Worm (Caenorhabditis elegans) whole organism, early embryonic: ENCODE measurements around the gene cyp-14A4.

Experiments used
- B0310.2 ChIP-seq: sonication (generic microtip); optimal IDR thresholded peaks from 2 replicates; lab custom pipeline; 2016; ENCODE audit warnings: mild to moderate bottlenecking, missing genetic modification characterization, missing compliant biosample characterization
- F13C5.2 ChIP-seq: sonication (generic microtip); optimal IDR thresholded peaks from 2 replicates; lab custom pipeline; 2017; ENCODE audit warnings: mild to moderate bottlenecking, missing genetic modification characterization, inconsistent platforms, missing compliant biosample characterization
- aly-1 ChIP-seq: sonication (generic microtip); optimal IDR thresholded peaks from 2 replicates; lab custom pipeline; 2016; ENCODE audit warnings: missing genetic modification characterization, missing compliant biosample characterization
- ama-1 ChIP-seq: fragments of 150-350 bp; optimal IDR thresholded peaks from 2 replicates; lab custom pipeline; 2014
- ceh-13 ChIP-seq: fragments of 200-800 bp; sonication (Bioruptor generic); optimal IDR thresholded peaks from 2 replicates; lab custom pipeline; 2018; ENCODE audit warnings: mild to moderate bottlenecking, missing genetic modification characterization, missing compliant biosample characterization
- ceh-36 ChIP-seq: sonication (generic microtip); optimal IDR thresholded peaks from 2 replicates; lab custom pipeline; 2016; ENCODE audit warnings: missing genetic modification characterization, inconsistent platforms, missing compliant biosample characterization
- ets-7 ChIP-seq: sonication (generic microtip); optimal IDR thresholded peaks from 2 replicates; lab custom pipeline; 2016; ENCODE audit warnings: missing genotype, missing genetic modification characterization, missing compliant biosample characterization
- flt-1 ChIP-seq: fragments of 200-800 bp; sonication (Bioruptor generic); IDR thresholded peaks from 2 replicates; pipeline ENCODE4 v1.3.6; 2022; ENCODE audit warnings: missing genetic modification characterization, missing compliant biosample characterization
- hmbx-1 ChIP-seq: sonication (generic microtip); optimal IDR thresholded peaks from 2 replicates; lab custom pipeline; 2016; ENCODE audit warnings: mild to moderate bottlenecking, missing genetic modification characterization, missing compliant biosample characterization
- hmg-4 ChIP-seq: fragments of 200-800 bp; sonication (Bioruptor generic); optimal IDR thresholded peaks from 2 replicates; lab custom pipeline; 2018; ENCODE audit warnings: mild to moderate bottlenecking, missing genetic modification characterization, missing compliant biosample characterization
- hnd-1 ChIP-seq: sonication (generic microtip); optimal IDR thresholded peaks from 2 replicates; lab custom pipeline; 2016; ENCODE audit warnings: missing genetic modification characterization, missing compliant biosample characterization
- pes-1 ChIP-seq: fragments of 200-800 bp; sonication (Bioruptor generic); IDR thresholded peaks from 2 replicates; pipeline ENCODE4 v1.3.6; 2022; ENCODE audit warnings: missing genetic modification reagents, missing genetic modification characterization, missing compliant biosample characterization
- scrt-1 ChIP-seq: fragments of 200-800 bp; sonication (Bioruptor generic); IDR thresholded peaks from 2 replicates; pipeline ENCODE4 v1.3.6; 2022; ENCODE audit warnings: missing genetic modification characterization, missing compliant biosample characterization
- sea-1 ChIP-seq: fragments of 200-800 bp; sonication (Bioruptor generic); conservative IDR thresholded peaks from 2 replicates; pipeline ENCODE4 v1.3.6; 2022; ENCODE audit warnings: missing genetic modification characterization, missing compliant biosample characterization
- tbx-11 ChIP-seq: fragments of 200-800 bp; sonication (Bioruptor generic); IDR thresholded peaks from 2 replicates; pipeline ENCODE4 v1.3.6; 2022; ENCODE audit warnings: missing genetic modification characterization, missing compliant biosample characterization
- tbx-37 ChIP-seq: fragments of 200-800 bp; sonication (Bioruptor generic); conservative IDR thresholded peaks from 2 replicates; pipeline ENCODE4 v1.3.6; 2022; ENCODE audit warnings: missing genetic modification reagents, missing genetic modification characterization, missing compliant biosample characterization
- tra-4 ChIP-seq: sonication (generic microtip); optimal IDR thresholded peaks from 2 replicates; lab custom pipeline; 2017; ENCODE audit warnings: missing genetic modification characterization, missing compliant biosample characterization

cyp-14A4 gene

ce11 chrX:13242231-13242630 lies 41.8 kb downstream of the cyp-14A4 start, which contains the start of gene K08H2.5:
K08H2.5 (minus strand) TSS chrX:13242331.
- TF ChIP-seq tbx-37 (GFP tag; lab: Robert Waterston, UW): no peak
- TF ChIP-seq ama-1: no peak
- TF ChIP-seq flt-1: no peak
- no peak for TF ChIP-seq B0310.2 (tag; lab: Kevin White, UChicago)
- no peak for TF ChIP-seq scrt-1 (GFP tag; lab: Robert Waterston, UW)
- TF ChIP-seq tra-4 (tag; lab: Kevin White, UChicago): no peak
- no peak for TF ChIP-seq hnd-1 (tag; lab: Kevin White, UChicago)
- TF ChIP-seq tbx-11 (GFP tag; lab: Robert Waterston, UW): no peak
- no peak for TF ChIP-seq ets-7 (tag; lab: Kevin White, UChicago)
- no peak for TF ChIP-seq hmbx-1
- TF ChIP-seq aly-1 (tag; lab: Kevin White, UChicago): no peak
- TF ChIP-seq ceh-13 (GFP tag; lab: Kevin White, UChicago): no peak
- TF ChIP-seq sea-1 (GFP tag; lab: Robert Waterston, UW): no peak
- TF ChIP-seq F13C5.2: no peak
- no peak for TF ChIP-seq pes-1 (GFP tag; lab: Robert Waterston, UW)
- no peak for TF ChIP-seq ceh-36 (tag; lab: Kevin White, UChicago)
- TF ChIP-seq hmg-4 (GFP tag; lab: Kevin White, UChicago): no peak

- TF ChIP-seq ceh-36 (tag; lab: Kevin White, UChicago) (no peak), tra-4 (tag; lab: Kevin White, UChicago) (no peak), pes-1 (GFP tag; lab: Robert Waterston, UW) (no peak), F13C5.2 (no peak), flt-1 (no peak), tbx-11 (GFP tag; lab: Robert Waterston, UW) (no peak), hmbx-1 (no peak), aly-1 (tag; lab: Kevin White, UChicago) (no peak), hnd-1 (tag; lab: Kevin White, UChicago) (no peak), ama-1 (no peak), ceh-13 (GFP tag; lab: Kevin White, UChicago) (no peak), sea-1 (GFP tag; lab: Robert Waterston, UW) (no peak), ets-7 (tag; lab: Kevin White, UChicago) (no peak)
Measured at ce11 chrX:13238197-13238596, 45.8 kb downstream of the cyp-14A4 start, which contains the start of gene K08H2.4. K08H2.4 (plus strand) TSS chrX:13238497.

ce11 chrX:13237102-13237501 lies 46.9 kb downstream of the cyp-14A4 start, which contains the start of gene K08H2.3:
K08H2.3 (plus strand) TSS chrX:13237402.
- no peak for TF ChIP-seq pes-1 (GFP tag; lab: Robert Waterston, UW)
- TF ChIP-seq tbx-11 (GFP tag; lab: Robert Waterston, UW): no peak
- no peak for TF ChIP-seq hnd-1 (tag; lab: Kevin White, UChicago)
- no peak for TF ChIP-seq B0310.2 (tag; lab: Kevin White, UChicago)
- no peak for TF ChIP-seq aly-1 (tag; lab: Kevin White, UChicago)
- TF ChIP-seq ceh-13 (GFP tag; lab: Kevin White, UChicago): no peak
- TF ChIP-seq scrt-1 (GFP tag; lab: Robert Waterston, UW): no peak
- no peak for TF ChIP-seq hmbx-1
- no peak for TF ChIP-seq hmg-4 (GFP tag; lab: Kevin White, UChicago)
- no peak for TF ChIP-seq ets-7 (tag; lab: Kevin White, UChicago)
- TF ChIP-seq ama-1: no peak
- TF ChIP-seq tra-4 (tag; lab: Kevin White, UChicago): no peak

- TF ChIP-seq B0310.2 (tag; lab: Kevin White, UChicago) (no peak), ama-1 (no peak), flt-1 (no peak), aly-1 (tag; lab: Kevin White, UChicago) (no peak), hnd-1 (tag; lab: Kevin White, UChicago) (no peak), scrt-1 (GFP tag; lab: Robert Waterston, UW) (no peak), pes-1 (GFP tag; lab: Robert Waterston, UW) (no peak), tra-4 (tag; lab: Kevin White, UChicago) (no peak), ets-7 (tag; lab: Kevin White, UChicago) (no peak), sea-1 (GFP tag; lab: Robert Waterston, UW) (no peak), ceh-36 (tag; lab: Kevin White, UChicago) (no peak), hmbx-1 (no peak), tbx-11 (GFP tag; lab: Robert Waterston, UW) (no peak)
Measured at ce11 chrX:13234879-13235278, 49.1 kb downstream of the cyp-14A4 start, which contains the start of gene K08H2.2. K08H2.2 (minus strand) TSS chrX:13234979.

ce11 chrX:13232259-13232658 lies 51.7 kb downstream of the cyp-14A4 start, which contains the start of gene bgnt-1.5:
bgnt-1.5 (minus strand) TSS chrX:13232359.
- TF ChIP-seq hmg-4 (GFP tag; lab: Kevin White, UChicago): no peak
- TF ChIP-seq hmbx-1: no peak
- no peak for TF ChIP-seq sea-1 (GFP tag; lab: Robert Waterston, UW)
- no peak for TF ChIP-seq tbx-11 (GFP tag; lab: Robert Waterston, UW)
- TF ChIP-seq F13C5.2: no peak
- TF ChIP-seq ama-1: no peak
- no peak for TF ChIP-seq B0310.2 (tag; lab: Kevin White, UChicago)
- no peak for TF ChIP-seq tra-4 (tag; lab: Kevin White, UChicago)
- no peak for TF ChIP-seq aly-1 (tag; lab: Kevin White, UChicago)
- no peak for TF ChIP-seq ceh-36 (tag; lab: Kevin White, UChicago)
- TF ChIP-seq hnd-1 (tag; lab: Kevin White, UChicago): no peak
- TF ChIP-seq tbx-37 (GFP tag; lab: Robert Waterston, UW): no peak
- no peak for TF ChIP-seq pes-1 (GFP tag; lab: Robert Waterston, UW)
- TF ChIP-seq ets-7 (tag; lab: Kevin White, UChicago): no peak
- TF ChIP-seq flt-1: no peak
- TF ChIP-seq ceh-13 (GFP tag; lab: Kevin White, UChicago): no peak
- TF ChIP-seq scrt-1 (GFP tag; lab: Robert Waterston, UW): no peak
